Worm (Caenorhabditis elegans) whole organism, midembryonic: ENCODE data around the gene C18G1.1.

ENCODE experiments used
- flt-1 ChIP-seq: fragments of 200-800 bp; sonication (Bioruptor generic); IDR thresholded peaks from 2 replicates; pipeline ENCODE4 v1.3.6; 2022; ENCODE audit warnings: missing genetic modification characterization, missing compliant biosample characterization
- klf-2 ChIP-seq: fragments of 200-800 bp; sonication (Bioruptor generic); conservative IDR thresholded peaks from 2 replicates; pipeline ENCODE4 v1.3.6; 2022; ENCODE audit warnings: missing genetic modification reagents, missing genetic modification characterization, missing compliant biosample characterization

DNA sequence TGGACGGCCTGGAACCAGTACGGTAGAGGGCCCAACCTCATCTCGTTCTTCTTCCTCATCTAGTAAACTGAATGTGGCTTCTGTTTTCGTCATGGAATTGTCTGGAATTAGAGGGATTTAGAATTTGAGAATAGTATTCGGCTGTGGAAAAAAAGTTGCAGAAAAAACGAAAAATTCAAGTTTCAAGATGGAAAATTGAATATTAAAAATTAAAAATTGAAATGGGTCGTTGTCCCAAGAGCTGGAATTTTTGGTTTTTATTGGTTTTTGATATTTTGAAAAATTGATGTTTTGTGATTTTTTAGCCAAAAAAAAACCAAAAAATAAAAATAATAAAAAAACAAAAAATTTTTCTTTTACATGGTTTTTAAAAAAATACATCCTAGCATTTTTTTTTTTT is 28.1 kb downstream of the C18G1.1 start, which contains the start of gene R02F11.3:
- TF ChIP-seq flt-1 (no peak), klf-2 (GFP tag; lab: Robert Waterston, UW) (no peak)
